Worm (Caenorhabditis elegans): ENCODE results near the gene K07D4.2.

ce11 chrII:4028276-4028675, 17.0 kb downstream of the K07D4.2 start, which contains the start of gene K07D4.9:
- TF ChIP-seq nhr-21 (tag; optimal IDR thresholded peaks at IDR 0.05) (no peak), alr-1 (tag; optimal IDR thresholded peaks at IDR 0.05) (no peak), ceh-16 (tag; optimal IDR thresholded peaks at IDR 0.05) (no peak), unc-62 (GFP tag; optimal IDR thresholded peaks at IDR 0.05) (no peak), aly-2 (tag; optimal IDR thresholded peaks at IDR 0.05) (no peak), nhr-11 (tag; optimal IDR thresholded peaks at IDR 0.05) (no peak), ceh-82 (tag; optimal IDR thresholded peaks at IDR 0.05) (no peak), lsy-2 (tag; optimal IDR thresholded peaks at IDR 0.05) (no peak), skn-1 (tag; optimal IDR thresholded peaks at IDR 0.05) (no peak), elt-1 (tag; optimal IDR thresholded peaks at IDR 0.05) (no peak), blmp-1 (tag; optimal IDR thresholded peaks at IDR 0.05; ENCODE audit: insufficient read depth) (no peak)

Measured in whole organism, L2 larva.